Worm (Caenorhabditis elegans): Measurements from ENCODE around the gene Y62H9A.5.

DNA sequence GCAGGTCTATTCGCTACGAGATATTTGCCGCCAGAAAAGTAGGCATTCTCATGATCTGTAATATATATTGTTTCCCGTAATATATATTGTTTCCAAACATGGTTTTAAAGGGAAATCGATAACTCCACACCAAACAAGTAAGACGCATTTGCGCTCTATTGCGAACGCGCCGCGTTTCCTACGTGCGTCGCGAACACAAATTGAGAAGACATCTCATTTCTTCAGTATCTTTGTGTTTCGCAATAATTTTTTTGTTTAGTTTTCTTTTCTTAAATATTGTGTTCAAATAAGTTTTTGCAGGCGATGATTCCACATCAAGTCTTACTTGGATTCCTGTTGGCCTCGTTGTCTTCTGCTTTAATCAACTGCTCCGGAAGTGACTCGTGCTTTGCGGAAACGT is 17.6 kb downstream of the Y62H9A.5 start, which contains the start of gene F54F7.6:
- TF ChIP-seq mdl-1 (tag; optimal IDR thresholded peaks at IDR 0.05) (no peak), daf-16 (GFP tag; optimal IDR thresholded peaks at IDR 0.05) (no peak), daf-16 (tag; optimal IDR thresholded peaks at IDR 0.05) (no peak), fkh-10 (GFP tag; optimal IDR thresholded peaks at IDR 0.05) (no peak), aly-2 (tag; optimal IDR thresholded peaks at IDR 0.05) (no peak), daf-19 (GFP tag; conservative IDR thresholded peaks at IDR 0.05) (no peak), F49E8.2 (tag; optimal IDR thresholded peaks at IDR 0.05; ENCODE audit: borderline replicate concordance) (no peak), unc-130 (GFP tag; optimal IDR thresholded peaks at IDR 0.05) (no peak), mdt-29 (GFP tag; IDR thresholded peaks at IDR 0.05) (no peak), skn-1 (tag; optimal IDR thresholded peaks at IDR 0.05) (no peak), snpc-4 (tag; optimal IDR thresholded peaks at IDR 0.05) (no peak), ztf-11 (tag; optimal IDR thresholded peaks at IDR 0.05) (no peak)

Measured in whole organism, L4 larva.